Fruit fly (Drosophila melanogaster) S2 (cell line): ENCODE results near the gene CG14817.

Experiments used
- CG8478 ChIP-seq: fragments of >200 bp; optimal IDR thresholded peaks from 2 replicates; lab custom pipeline; 2018
- CTCF ChIP-seq, 2 experiments: fragments of >200 bp; optimal IDR thresholded peaks; 2 replicates each; lab custom pipeline; 2018

dm6 chrX:1854070-1854469 lies 23.0 kb downstream of the CG14817 start:
- TF ChIP-seq CTCF (optimal IDR thresholded peaks at IDR 0.05; lab: Kevin White, UChicago) (no peak), CG8478 (no peak)
